Worm (Caenorhabditis elegans) whole organism, L2 larva: ENCODE measurements around the gene Y57G11C.46.

Experiments
- R02D3.7 ChIP-seq: fragments of 150-350 bp; optimal IDR thresholded peaks from 2 replicates; lab custom pipeline; 2014; ENCODE audit warnings: missing biosample characterization, missing genetic modification characterization
- aly-2 ChIP-seq: fragments of 150-350 bp; optimal IDR thresholded peaks from 2 replicates; lab custom pipeline; 2014; ENCODE audit warnings: missing biosample characterization, missing genetic modification characterization
- ceh-82 ChIP-seq: fragments of 150-350 bp; optimal IDR thresholded peaks from 2 replicates; lab custom pipeline; 2014; ENCODE audit warnings: missing biosample characterization, missing genetic modification characterization
- fos-1 ChIP-seq: fragments of 150-350 bp; optimal IDR thresholded peaks from 2 replicates; lab custom pipeline; 2014; ENCODE audit warnings: missing biosample characterization, missing genetic modification characterization
- mab-5 ChIP-seq: fragments of 150-350 bp; optimal IDR thresholded peaks from 2 replicates; lab custom pipeline; 2014; ENCODE audit warnings: missing biosample characterization, missing genetic modification characterization
- nhr-11 ChIP-seq: fragments of 150-350 bp; optimal IDR thresholded peaks from 2 replicates; lab custom pipeline; 2014; ENCODE audit warnings: missing biosample characterization, missing genetic modification characterization
- nhr-23 ChIP-seq: fragments of 150-350 bp; optimal IDR thresholded peaks from 2 replicates; lab custom pipeline; 2014; ENCODE audit warnings: missing biosample characterization, missing genetic modification reagents, missing genetic modification characterization
- unc-55 ChIP-seq: fragments of 150-350 bp; sonication (generic microtip); optimal IDR thresholded peaks from 3 replicates; lab custom pipeline; 2014; ENCODE audit warnings: missing biosample characterization, missing genetic modification reagents, missing genetic modification characterization
- unc-62 ChIP-seq: fragments of 150-350 bp; optimal IDR thresholded peaks from 2 replicates; lab custom pipeline; 2014; ENCODE audit warnings: missing biosample characterization, missing genetic modification reagents, missing genetic modification characterization

- no peak for TF ChIP-seq unc-62
- no peak for TF ChIP-seq nhr-23 (tag; lab: Kevin White, UChicago)
- no peak for TF ChIP-seq mab-5 (tag; lab: Kevin White, UChicago)
- no peak for TF ChIP-seq aly-2 (tag; lab: Kevin White, UChicago)
- no peak for TF ChIP-seq fos-1
- no peak for TF ChIP-seq unc-55 (GFP tag; lab: Kevin White, UChicago)
- no peak for TF ChIP-seq nhr-11
- no peak for TF ChIP-seq ceh-82 (tag; lab: Kevin White, UChicago)
- no peak for TF ChIP-seq R02D3.7
These were observed 12.0 kb upstream of the Y57G11C.46 start for ce11 chrIV:14828218-14828617.
